Fruit fly (Drosophila melanogaster): ENCODE measurements around the gene CG10669.

dm6 chr3R:25312583-25312982, 22.5 kb downstream of the CG10669 start:
- TF ChIP-seq CG14655 (GFP tag; optimal IDR thresholded peaks at IDR 0.05): no peak
- no peak for TF ChIP-seq Pif1A (GFP tag; optimal IDR thresholded peaks at IDR 0.05)
- no peak for TF ChIP-seq Ets98B (GFP tag; IDR thresholded peaks at IDR 0.05)
- no peak for TF ChIP-seq CG8159 (tag; optimal IDR thresholded peaks at IDR 0.05)
- no peak for TF ChIP-seq EcR (GFP tag; optimal IDR thresholded peaks at IDR 0.05)

All from whole organism, pupa.